Worm (Caenorhabditis elegans): ENCODE results near the gene srz-44.

ce11 chrV:15658262-15659060 is 19.7 kb upstream of the srz-44 start:
- TF ChIP-seq ces-1 (GFP tag; optimal IDR thresholded peaks at IDR 0.05) = no peak
- TF ChIP-seq blmp-1 (tag; optimal IDR thresholded peaks at IDR 0.05) = no peak
- no peak for TF ChIP-seq nhr-90 (tag; optimal IDR thresholded peaks at IDR 0.05; ENCODE audit: poor library complexity)
- no peak for TF ChIP-seq mep-1 (tag; optimal IDR thresholded peaks at IDR 0.05)
- no peak for TF ChIP-seq snpc-4 (tag; optimal IDR thresholded peaks at IDR 0.05)
